Fruit fly (Drosophila melanogaster) whole organism, adult: ENCODE measurements around the gene CG14085.
A peak's percentile ranks its signal among the peaks of the same experiment; 100 is the strongest.

Experiments
- CG11617 ChIP-seq: fragments of 200-800 bp; sonication (Bioruptor generic); optimal IDR thresholded peaks from 2 replicates; lab custom pipeline; 2017; ENCODE audit warnings: mild to moderate bottlenecking, missing biosample characterization, missing genetic modification reagents, missing genetic modification characterization
- CG12768 ChIP-seq: fragments of 200-800 bp; sonication (Bioruptor generic); optimal IDR thresholded peaks from 2 replicates; lab custom pipeline; 2017; ENCODE audit warnings: missing biosample characterization, missing genetic modification characterization, mild to moderate bottlenecking, moderate library complexity, missing genetic modification reagents
- CG14711 ChIP-seq: fragments of 200-800 bp; sonication (Bioruptor generic); optimal IDR thresholded peaks from 2 replicates; lab custom pipeline; 2018; ENCODE audit warnings: missing biosample characterization, mild to moderate bottlenecking, missing genetic modification characterization, moderate library complexity
- CG1620 ChIP-seq: fragments of 200-800 bp; sonication (Bioruptor generic); optimal IDR thresholded peaks from 2 replicates; lab custom pipeline; 2016; ENCODE audit warnings: missing biosample characterization, missing genetic modification characterization
- CG33017 ChIP-seq: fragments of 200-800 bp; sonication (Bioruptor generic); optimal IDR thresholded peaks from 2 replicates; lab custom pipeline; 2018; ENCODE audit warnings: missing biosample characterization, mild to moderate bottlenecking, missing genetic modification characterization, moderate library complexity
- CG5204 ChIP-seq: fragments of 200-800 bp; sonication (Bioruptor generic); optimal IDR thresholded peaks from 2 replicates; lab custom pipeline; 2016; ENCODE audit warnings: missing biosample characterization, missing genetic modification characterization
- CG7045 ChIP-seq: fragments of 200-800 bp; sonication (Bioruptor generic); optimal IDR thresholded peaks from 2 replicates; lab custom pipeline; 2017; ENCODE audit warnings: missing biosample characterization, mild to moderate bottlenecking, missing genetic modification characterization
- CG7101 ChIP-seq: fragments of 200-800 bp; sonication (Bioruptor generic); optimal IDR thresholded peaks from 2 replicates; lab custom pipeline; 2018; ENCODE audit warnings: missing biosample characterization, mild to moderate bottlenecking, missing genetic modification characterization, moderate library complexity
- Clk ChIP-seq: fragments of 200-800 bp; sonication (Bioruptor generic); optimal IDR thresholded peaks from 2 replicates; lab custom pipeline; 2017; ENCODE audit warnings: missing biosample characterization, missing genetic modification characterization
- Crg-1 ChIP-seq: fragments of 200-800 bp; sonication (Bioruptor generic); optimal IDR thresholded peaks from 2 replicates; lab custom pipeline; 2016; ENCODE audit warnings: missing biosample characterization, missing genetic modification characterization
- Hr96 ChIP-seq: fragments of 200-800 bp; sonication (Bioruptor generic); optimal IDR thresholded peaks from 2 replicates; lab custom pipeline; 2016; ENCODE audit warnings: missing biosample characterization, missing genetic modification characterization
- Mnt ChIP-seq: fragments of 200-800 bp; sonication (Bioruptor generic); optimal IDR thresholded peaks from 2 replicates; lab custom pipeline; 2016; ENCODE audit warnings: missing biosample characterization, mild to moderate bottlenecking, missing genetic modification characterization
- bab1 ChIP-seq: fragments of 200-800 bp; sonication (Bioruptor generic); optimal IDR thresholded peaks from 3 replicates; lab custom pipeline; 2019; ENCODE audit warnings: missing biosample characterization, mild to moderate bottlenecking, missing genetic modification characterization, moderate library complexity
- cic ChIP-seq: fragments of 200-800 bp; sonication (Bioruptor generic); optimal IDR thresholded peaks from 2 replicates; lab custom pipeline; 2017; ENCODE audit warnings: missing biosample characterization, mild to moderate bottlenecking, missing genetic modification characterization, moderate library complexity
- cnc ChIP-seq, 2 experiments: fragments of >200 bp; optimal IDR thresholded peaks; 2 replicates each; lab custom pipeline; 2017
- kay ChIP-seq: fragments of 200-800 bp; sonication (Bioruptor generic); peaks from one replicate; lab custom pipeline; 2016; ENCODE audit warnings: missing biosample characterization, missing genetic modification characterization, borderline replicate concordance
- ovo ChIP-seq: fragments of 200-800 bp; sonication (Bioruptor generic); optimal IDR thresholded peaks from 2 replicates; lab custom pipeline; 2016; ENCODE audit warnings: missing biosample characterization, missing genetic modification characterization
- pad ChIP-seq: fragments of 200-800 bp; sonication (Bioruptor generic); optimal IDR thresholded peaks from 3 replicates; lab custom pipeline; 2017; ENCODE audit warnings: missing biosample characterization, missing genetic modification characterization, mild to moderate bottlenecking, moderate library complexity, missing genetic modification reagents
- tj ChIP-seq: fragments of 200-800 bp; sonication (Bioruptor generic); optimal IDR thresholded peaks from 3 replicates; lab custom pipeline; 2017; ENCODE audit warnings: missing biosample characterization, mild to moderate bottlenecking, missing genetic modification characterization, moderate library complexity
- toe ChIP-seq: fragments of 200-800 bp; sonication (Bioruptor generic); optimal IDR thresholded peaks from 2 replicates; lab custom pipeline; 2016; ENCODE audit warnings: missing biosample characterization, missing genetic modification characterization

Gene CG14085

dm6 chr3L:19230801-19231547 lies 38.2 kb upstream of the CG14085 start:
- TF ChIP-seq kay (GFP tag; lab: Kevin White, UChicago), result no peak
- no peak for TF ChIP-seq bab1 (GFP tag; lab: Kevin White, UChicago)
- peak; percentile 21 for TF ChIP-seq pad (GFP tag; lab: Kevin White, UChicago)
- no peak for TF ChIP-seq Mnt

dm6 chr3L:19231608-19232007 lies 37.5 kb upstream of the CG14085 start:
- TF ChIP-seq kay (GFP tag; lab: Kevin White, UChicago) (no peak), ovo (GFP tag; lab: Kevin White, UChicago) (no peak), CG14711 (no peak), CG11617 (GFP tag; lab: Kevin White, UChicago) (no peak), Clk (GFP tag; lab: Kevin White, UChicago) (no peak), tj (GFP tag; lab: Kevin White, UChicago) (no peak), cic (GFP tag; lab: Kevin White, UChicago) (no peak), pad (GFP tag; lab: Kevin White, UChicago) (no peak)

dm6 chr3L:19233798-19234781 lies 35.1 kb upstream of the CG14085 start:
- no peak for TF ChIP-seq cnc (optimal IDR thresholded peaks at IDR 0.05; lab: Kevin White, UChicago)
- TF ChIP-seq Clk (GFP tag; lab: Kevin White, UChicago), result no peak
- no peak for TF ChIP-seq Hr96 (GFP tag; lab: Kevin White, UChicago)
- TF ChIP-seq CG5204 (GFP tag; lab: Kevin White, UChicago), result no peak
- no peak for TF ChIP-seq CG12768
- TF ChIP-seq Mnt, result no peak
- no peak for TF ChIP-seq pad (GFP tag; lab: Kevin White, UChicago)
- TF ChIP-seq cic (GFP tag; lab: Kevin White, UChicago), result no peak
- no peak for TF ChIP-seq CG7101
- TF ChIP-seq Crg-1, result no peak
- no peak for TF ChIP-seq CG7045 (GFP tag; lab: Kevin White, UChicago)
- no peak for TF ChIP-seq CG33017 (tag; lab: Kevin White, UChicago)
- TF ChIP-seq CG1620, result no peak

- TF ChIP-seq cic (GFP tag; lab: Kevin White, UChicago), result peak; percentile 13
- TF ChIP-seq tj (GFP tag; lab: Kevin White, UChicago), result peak; percentile 11
- peak; percentile 21 for TF ChIP-seq bab1 (GFP tag; lab: Kevin White, UChicago)
- peak; percentile 91 for TF ChIP-seq kay (GFP tag; lab: Kevin White, UChicago)
- TF ChIP-seq CG33017 (tag; lab: Kevin White, UChicago), result no peak
- TF ChIP-seq CG5204 (GFP tag; lab: Kevin White, UChicago), result no peak
- TF ChIP-seq Hr96 (GFP tag; lab: Kevin White, UChicago), result no peak
- TF ChIP-seq CG12768, result no peak
Observed at dm6 chr3L:19234922-19235702, 34.0 kb upstream of the CG14085 start, which contains the start of gene fz2. fz2 (minus strand) TSS chr3L:19235373.

- TF ChIP-seq Mnt (no peak), CG14711 (no peak), Hr96 (GFP tag; lab: Kevin White, UChicago) (no peak), tj (GFP tag; lab: Kevin White, UChicago) (no peak), pad (GFP tag; lab: Kevin White, UChicago) (no peak), cnc (optimal IDR thresholded peaks at IDR 0.05; lab: Kevin White, UChicago) (no peak), CG11617 (GFP tag; lab: Kevin White, UChicago) (no peak), CG12768 (no peak), cic (GFP tag; lab: Kevin White, UChicago) (no peak), kay (GFP tag; lab: Kevin White, UChicago) (no peak), Clk (GFP tag; lab: Kevin White, UChicago) (no peak), CG7101 (no peak), ovo (GFP tag; lab: Kevin White, UChicago) (no peak), CG5204 (GFP tag; lab: Kevin White, UChicago) (no peak), CG33017 (tag; lab: Kevin White, UChicago) (no peak), toe (GFP tag; lab: Kevin White, UChicago) (no peak), Crg-1 (no peak)
Observed at dm6 chr3L:19236060-19236459, 33.1 kb upstream of the CG14085 start, which contains the start of gene CG33647. CG33647 (plus strand) TSS chr3L:19236360.
